Fruit fly (Drosophila melanogaster): ENCODE results near the gene CG10597.

The CG10597 gene

dm6 chrX:17183486-17183885 is 47.4 kb downstream of the CG10597 start:
- TF ChIP-seq Hr96 (GFP tag; optimal IDR thresholded peaks at IDR 0.05) (no peak), bab1 (GFP tag; optimal IDR thresholded peaks at IDR 0.05) (no peak), pad (GFP tag; optimal IDR thresholded peaks at IDR 0.05) (peak; percentile 0), Clk (GFP tag; optimal IDR thresholded peaks at IDR 0.05) (no peak), kay (GFP tag; ENCODE audit: borderline replicate concordance) (no peak), CG14711 (tag; optimal IDR thresholded peaks at IDR 0.05) (peak; percentile 23), CG11617 (GFP tag; optimal IDR thresholded peaks at IDR 0.05) (no peak), toe (GFP tag; optimal IDR thresholded peaks at IDR 0.05) (no peak), cic (GFP tag; optimal IDR thresholded peaks at IDR 0.05) (no peak), Crg-1 (GFP tag; optimal IDR thresholded peaks at IDR 0.05) (peak; percentile 70), CG7045 (GFP tag; optimal IDR thresholded peaks at IDR 0.05) (no peak), CG5204 (GFP tag; optimal IDR thresholded peaks at IDR 0.05) (no peak), CG1620 (GFP tag; optimal IDR thresholded peaks at IDR 0.05) (peak; percentile 47), cnc (optimal IDR thresholded peaks at IDR 0.05) (no peak), CG7101 (tag; optimal IDR thresholded peaks at IDR 0.05) (peak; percentile 43), ovo (GFP tag; optimal IDR thresholded peaks at IDR 0.05) (no peak), Mnt (GFP tag; optimal IDR thresholded peaks at IDR 0.05) (peak; percentile 16), CG12768 (GFP tag; optimal IDR thresholded peaks at IDR 0.05) (no peak), CG33017 (tag; optimal IDR thresholded peaks at IDR 0.05) (no peak), tj (GFP tag; optimal IDR thresholded peaks at IDR 0.05) (no peak)

dm6 chrX:17181264-17182198 is 49.3 kb downstream of the CG10597 start:
- TF ChIP-seq CG7045 (GFP tag; optimal IDR thresholded peaks at IDR 0.05): no peak
- peak; percentile 6 for TF ChIP-seq CG14711 (tag; optimal IDR thresholded peaks at IDR 0.05)
- peak; percentile 35 for TF ChIP-seq kay (GFP tag; ENCODE audit: borderline replicate concordance)

DNA sequence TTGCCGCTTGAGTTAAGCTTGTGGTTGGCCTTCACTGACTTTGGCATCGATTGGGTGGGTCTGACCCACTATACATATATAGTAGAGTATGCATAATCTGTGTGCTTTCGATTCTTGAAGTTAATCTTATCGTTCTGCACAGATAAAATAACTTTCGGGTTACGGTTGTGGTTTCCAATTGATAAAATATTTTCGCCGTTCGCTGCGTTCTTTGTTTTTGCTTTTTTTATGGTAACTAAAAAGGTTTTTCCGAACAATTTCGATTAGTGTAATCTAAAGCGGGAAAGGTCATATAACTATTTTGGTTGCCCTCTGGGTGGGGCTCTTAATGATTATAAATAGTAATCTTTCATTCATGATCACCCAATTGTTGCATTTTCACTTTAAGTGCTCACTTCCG is 50.3 kb downstream of the CG10597 start:
- no peak for TF ChIP-seq Clk (GFP tag; optimal IDR thresholded peaks at IDR 0.05)
- no peak for TF ChIP-seq CG33017 (tag; optimal IDR thresholded peaks at IDR 0.05)
- TF ChIP-seq CG7101 (tag; optimal IDR thresholded peaks at IDR 0.05): no peak
- no peak for TF ChIP-seq CG12768 (GFP tag; optimal IDR thresholded peaks at IDR 0.05)
- no peak for TF ChIP-seq ovo (GFP tag; optimal IDR thresholded peaks at IDR 0.05)
- TF ChIP-seq toe (GFP tag; optimal IDR thresholded peaks at IDR 0.05): no peak
- no peak for TF ChIP-seq CG1620 (GFP tag; optimal IDR thresholded peaks at IDR 0.05)
- no peak for TF ChIP-seq cnc (optimal IDR thresholded peaks at IDR 0.05)
- TF ChIP-seq cic (GFP tag; optimal IDR thresholded peaks at IDR 0.05): no peak
- no peak for TF ChIP-seq Mnt (GFP tag; optimal IDR thresholded peaks at IDR 0.05)
- no peak for TF ChIP-seq CG5204 (GFP tag; optimal IDR thresholded peaks at IDR 0.05)
- no peak for TF ChIP-seq CG14711 (tag; optimal IDR thresholded peaks at IDR 0.05)
- TF ChIP-seq Hr96 (GFP tag; optimal IDR thresholded peaks at IDR 0.05): no peak

All from whole organism, adult.